Worm (Caenorhabditis elegans) whole organism, L4 larva: ENCODE measurements around the gene mpz-6.

Source experiments
- ceh-32 ChIP-seq: sonication (generic microtip); optimal IDR thresholded peaks from 2 replicates; lab custom pipeline; 2016; ENCODE audit warnings: mild to moderate bottlenecking, missing genetic modification characterization, missing compliant biosample characterization; ENCODE audit not compliant: poor library complexity
- fos-1 ChIP-seq: fragments of 150-350 bp; optimal IDR thresholded peaks from 2 replicates; lab custom pipeline; 2014; ENCODE audit warnings: missing biosample characterization, missing genetic modification characterization
- lsy-2 ChIP-seq, 2 experiments: fragments of 150-350 bp in 1 of 2; sonication (generic microtip) in 1 of 2; optimal IDR thresholded peaks; 2 replicates each; lab custom pipeline; 2014 to 2017; ENCODE audit warnings: missing biosample characterization in 2 of 2, missing genetic modification characterization in 2 of 2
- pqm-1 ChIP-seq: sonication (generic microtip); optimal IDR thresholded peaks from 2 replicates; lab custom pipeline; 2017; ENCODE audit warnings: missing biosample characterization, missing genetic modification characterization
- rbr-2 ChIP-seq: sonication (generic microtip); optimal IDR thresholded peaks from 2 replicates; lab custom pipeline; 2016; ENCODE audit warnings: missing genotype, missing genetic modification characterization, missing compliant biosample characterization
- skn-1 ChIP-seq: fragments of 150-350 bp; optimal IDR thresholded peaks from 2 replicates; lab custom pipeline; 2014; ENCODE audit warnings: missing biosample characterization, missing genetic modification characterization
- zag-1 ChIP-seq: fragments of 150-350 bp; optimal IDR thresholded peaks from 2 replicates; lab custom pipeline; 2014; ENCODE audit warnings: missing biosample characterization, missing genetic modification characterization

DNA sequence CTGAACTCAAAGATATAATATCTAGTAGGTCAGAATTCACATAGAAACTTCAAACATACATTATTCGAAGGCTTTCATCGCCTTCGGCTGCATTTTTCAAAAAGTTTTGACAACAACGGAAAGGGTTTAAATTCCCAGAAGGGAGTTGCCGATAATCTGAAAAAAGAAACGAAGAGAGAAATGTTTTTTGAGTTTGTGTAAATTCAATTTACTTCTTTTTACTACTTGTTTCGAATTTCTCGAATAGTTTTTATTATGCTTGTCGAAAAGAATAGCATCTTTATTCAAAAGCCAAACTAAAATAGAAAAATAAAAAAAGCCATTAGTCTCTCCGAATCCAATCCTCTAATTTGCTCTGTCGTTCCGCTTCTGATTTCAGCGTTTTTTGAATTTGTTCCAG lies 24.2 kb upstream of the mpz-6 start:
- no peak for TF ChIP-seq ceh-32 (tag; lab: Kevin White, UChicago)
- no peak for TF ChIP-seq fos-1 (tag; lab: Kevin White, UChicago)
- TF ChIP-seq zag-1 (tag; lab: Kevin White, UChicago) = no peak
- no peak for TF ChIP-seq lsy-2 (tag; optimal IDR thresholded peaks at IDR 0.05; lab: Kevin White, UChicago)
- TF ChIP-seq pqm-1 = no peak
- no peak for TF ChIP-seq rbr-2 (tag; lab: Kevin White, UChicago)
- no peak for TF ChIP-seq skn-1 (tag; lab: Kevin White, UChicago)
